Fruit fly (Drosophila melanogaster): ENCODE measurements around the gene Diedel.
A peak's percentile ranks its signal among the peaks of the same experiment; 100 is the strongest.

Gene Diedel

dm6 chr3R:29522164-29522563 is 28.5 kb downstream of the Diedel start (continued):
- TF ChIP-seq CG10959 (GFP tag; IDR thresholded peaks at IDR 0.05) (peak; percentile 67), CG6654 (GFP tag; optimal IDR thresholded peaks at IDR 0.05) (no peak), CG10366 (GFP tag; IDR thresholded peaks at IDR 0.05) (0 out of 2 replicates have a peak, but pooled peaks have one; percentile 33), sug (tag; optimal IDR thresholded peaks at IDR 0.05) (no peak), zfh2 (GFP tag; optimal IDR thresholded peaks at IDR 0.05) (no peak), Gsc (GFP tag; IDR thresholded peaks at IDR 0.05) (no peak), D (optimal IDR thresholded peaks at IDR 0.05) (no peak), D (GFP tag; optimal IDR thresholded peaks at IDR 0.05) (peak; percentile 65), CG31441 (GFP tag; IDR thresholded peaks at IDR 0.05) (peak; percentile 53), ERR (GFP tag; optimal IDR thresholded peaks at IDR 0.05) (no peak), CG15269 (tag; optimal IDR thresholded peaks at IDR 0.05) (no peak), sob (GFP tag; IDR thresholded peaks at IDR 0.05) (no peak), H15 (GFP tag; IDR thresholded peaks at IDR 0.05) (no peak), CG17612 (GFP tag; IDR thresholded peaks at IDR 0.05) (no peak), Dll (GFP tag; IDR thresholded peaks at IDR 0.05; ENCODE audit: partially characterized antibody) (no peak), CG13894 (tag; optimal IDR thresholded peaks at IDR 0.05) (no peak), CG17361 (GFP tag; IDR thresholded peaks at IDR 0.05) (peak; percentile 73), CG42726 (GFP tag; IDR thresholded peaks at IDR 0.05; ENCODE audit: partially characterized antibody) (no peak), HLHmδ (GFP tag; optimal IDR thresholded peaks at IDR 0.05) (no peak), CG32772 (GFP tag; IDR thresholded peaks at IDR 0.05) (peak; percentile 58), gt (GFP tag; IDR thresholded peaks at IDR 0.05) (no peak)

dm6 chr3R:29523978-29524775 is 30.5 kb downstream of the Diedel start:
- TF ChIP-seq CG17361 (GFP tag; IDR thresholded peaks at IDR 0.05) (peak; percentile 45; the same call in 1 of the 3 replicates), CG11695 (GFP tag; IDR thresholded peaks at IDR 0.05) (no peak), CG7839 (tag; optimal IDR thresholded peaks at IDR 0.05) (no peak), CG34224 (GFP tag; IDR thresholded peaks at IDR 0.05; ENCODE audit: partially characterized antibody) (no peak), CG31441 (GFP tag; IDR thresholded peaks at IDR 0.05) (peak; percentile 41; the same call in 1 of the 2 replicates), tio (GFP tag; optimal IDR thresholded peaks at IDR 0.05) (peak; percentile 24), CG18262 (tag; optimal IDR thresholded peaks at IDR 0.05) (peak; percentile 47), CG18619 (GFP tag; optimal IDR thresholded peaks at IDR 0.05) (no peak), Abd-B (GFP tag; optimal IDR thresholded peaks at IDR 0.05) (peak; percentile 10), cg (GFP tag; optimal IDR thresholded peaks at IDR 0.05) (peak; percentile 38), dmrt11E (tag; optimal IDR thresholded peaks at IDR 0.05) (peak; percentile 38), D (optimal IDR thresholded peaks at IDR 0.05) (no peak), D (GFP tag; optimal IDR thresholded peaks at IDR 0.05) (peak; percentile 47), Trl (optimal IDR thresholded peaks at IDR 0.05) (no peak), Trl (GFP tag; optimal IDR thresholded peaks at IDR 0.05) (no peak), CG7556 (GFP tag; optimal IDR thresholded peaks at IDR 0.05) (peak; percentile 19), Awh (GFP tag; IDR thresholded peaks at IDR 0.05) (no peak), CG6254 (GFP tag; optimal IDR thresholded peaks at IDR 0.05) (no peak), CG10979 (tag; optimal IDR thresholded peaks at IDR 0.05) (peak; percentile 56), row (GFP tag; IDR thresholded peaks at IDR 0.05) (peak; percentile 41; the same call in 2 of the 3 replicates), Sox100B (GFP tag; optimal IDR thresholded peaks at IDR 0.05) (peak; percentile 54), gem (tag; optimal IDR thresholded peaks at IDR 0.05) (peak; percentile 48), lola (GFP tag; optimal IDR thresholded peaks at IDR 0.05) (peak in 1 of 3 experiments; percentile 20), sd (tag; optimal IDR thresholded peaks at IDR 0.05) (peak; percentile 39), phol (tag; optimal IDR thresholded peaks at IDR 0.05) (peak; percentile 43), CG14710 (tag; optimal IDR thresholded peaks at IDR 0.05) (peak; percentile 28), CG12391 (tag; optimal IDR thresholded peaks at IDR 0.05) (peak; percentile 8), gsb-n (tag; optimal IDR thresholded peaks at IDR 0.05) (peak; percentile 9), fd96Cb (tag; optimal IDR thresholded peaks at IDR 0.05) (peak; percentile 16), Blimp-1 (GFP tag; optimal IDR thresholded peaks at IDR 0.05) (peak; percentile 12), sens (GFP tag) (peak; percentile 81)
